Worm (Caenorhabditis elegans) whole organism, midembryonic: ENCODE results near the gene nlp-31.

Experiments used
- T22C8.4 ChIP-seq: fragments of 200-800 bp; sonication (Bioruptor generic); IDR thresholded peaks from 2 replicates; pipeline ENCODE4 v1.3.6; 2022; ENCODE audit warnings: missing genetic modification characterization, missing compliant biosample characterization
- cog-1 ChIP-seq: sonication (generic microtip); optimal IDR thresholded peaks from 2 replicates; lab custom pipeline; 2016; ENCODE audit warnings: missing genetic modification characterization, missing compliant biosample characterization
- flt-1 ChIP-seq: fragments of 200-800 bp; sonication (Bioruptor generic); IDR thresholded peaks from 2 replicates; pipeline ENCODE4 v1.3.6; 2022; ENCODE audit warnings: missing genetic modification characterization, missing compliant biosample characterization
- klf-2 ChIP-seq: fragments of 200-800 bp; sonication (Bioruptor generic); conservative IDR thresholded peaks from 2 replicates; pipeline ENCODE4 v1.3.6; 2022; ENCODE audit warnings: missing genetic modification reagents, missing genetic modification characterization, missing compliant biosample characterization
- med-1 ChIP-seq: sonication (generic microtip); optimal IDR thresholded peaks from 2 replicates; lab custom pipeline; 2017; ENCODE audit warnings: missing genetic modification characterization, mild to moderate bottlenecking, missing compliant biosample characterization, antibody characterized with exemption, missing genetic modification reagents; ENCODE audit not compliant: insufficient read depth
- ref-1 ChIP-seq: fragments of 200-800 bp; sonication (Bioruptor generic); conservative IDR thresholded peaks from 2 replicates; pipeline ENCODE4 v1.3.6; 2022; ENCODE audit warnings: missing genetic modification reagents, missing genetic modification characterization, missing compliant biosample characterization
- tab-1 ChIP-seq: fragments of 200-800 bp; sonication (Bioruptor generic); IDR thresholded peaks from 2 replicates; pipeline ENCODE4 v1.3.6; 2022; ENCODE audit warnings: missing genetic modification characterization, missing compliant biosample characterization
- ztf-29 ChIP-seq: fragments of 200-800 bp; sonication (Bioruptor generic); IDR thresholded peaks from 2 replicates; pipeline ENCODE4 v1.3.6; 2022; ENCODE audit warnings: missing genetic modification reagents, missing genetic modification characterization, missing compliant biosample characterization

ce11 chrV:4018591-4018990, 38.7 kb downstream of the nlp-31 start:
- no peak for TF ChIP-seq tab-1 (GFP tag; lab: Robert Waterston, UW)
- TF ChIP-seq ztf-29 (GFP tag; lab: Robert Waterston, UW) = no peak
- TF ChIP-seq med-1 (GFP tag; lab: Kevin White, UChicago) = no peak
- TF ChIP-seq flt-1 (GFP tag; lab: Robert Waterston, UW) = no peak
- TF ChIP-seq ref-1 (GFP tag; lab: Robert Waterston, UW) = no peak
- no peak for TF ChIP-seq cog-1 (tag; lab: Kevin White, UChicago)
- no peak for TF ChIP-seq T22C8.4
- no peak for TF ChIP-seq klf-2
